Worm (Caenorhabditis elegans) whole organism, L2 larva: ENCODE results near the gene pgp-11.

ENCODE experiments used
- C34F6.9 ChIP-seq: fragments of 150-350 bp; optimal IDR thresholded peaks from 2 replicates; lab custom pipeline; 2014; ENCODE audit warnings: missing biosample characterization, missing genetic modification characterization
- F13H6.1 ChIP-seq: sonication (generic microtip); optimal IDR thresholded peaks from 2 replicates; lab custom pipeline; 2016; ENCODE audit warnings: missing genetic modification characterization, missing compliant biosample characterization
- Y55F3AM.14 ChIP-seq: fragments of 200-800 bp; sonication (Bioruptor generic); optimal IDR thresholded peaks from 2 replicates; lab custom pipeline; 2018; ENCODE audit warnings: mild to moderate bottlenecking, missing genetic modification characterization, missing compliant biosample characterization
- alr-1 ChIP-seq: fragments of 150-350 bp; optimal IDR thresholded peaks from 2 replicates; lab custom pipeline; 2014; ENCODE audit warnings: missing biosample characterization, missing genetic modification characterization
- aly-2 ChIP-seq: fragments of 150-350 bp; optimal IDR thresholded peaks from 2 replicates; lab custom pipeline; 2014; ENCODE audit warnings: missing biosample characterization, missing genetic modification characterization
- ama-1 ChIP-seq: fragments of 150-350 bp; optimal IDR thresholded peaks from 2 replicates; lab custom pipeline; 2018; ENCODE audit warnings: inconsistent platforms
- blmp-1 ChIP-seq: sonication (generic microtip); optimal IDR thresholded peaks from 2 replicates; lab custom pipeline; 2017; ENCODE audit warnings: missing genetic modification characterization, mild to moderate bottlenecking, missing compliant biosample characterization, antibody characterized with exemption, moderate library complexity; ENCODE audit not compliant: insufficient read depth
- ceh-16 ChIP-seq: fragments of 150-350 bp; optimal IDR thresholded peaks from 2 replicates; lab custom pipeline; 2014; ENCODE audit warnings: missing biosample characterization, missing genetic modification characterization
- ceh-82 ChIP-seq: fragments of 150-350 bp; optimal IDR thresholded peaks from 2 replicates; lab custom pipeline; 2014; ENCODE audit warnings: missing biosample characterization, missing genetic modification characterization
- crh-2 ChIP-seq: sonication (generic microtip); optimal IDR thresholded peaks from 2 replicates; lab custom pipeline; 2017; ENCODE audit warnings: missing biosample characterization, missing genetic modification characterization
- egl-27 ChIP-seq: sonication (generic microtip); optimal IDR thresholded peaks from 3 replicates; lab custom pipeline; 2017; ENCODE audit warnings: missing biosample characterization, missing genetic modification reagents, missing genetic modification characterization
- elt-1 ChIP-seq: fragments of 150-350 bp; optimal IDR thresholded peaks from 2 replicates; lab custom pipeline; 2014; ENCODE audit warnings: missing biosample characterization, missing genetic modification characterization
- elt-3 ChIP-seq: sonication (generic microtip); optimal IDR thresholded peaks from 2 replicates; lab custom pipeline; 2017; ENCODE audit warnings: missing biosample characterization, missing genetic modification characterization
- fos-1 ChIP-seq: fragments of 150-350 bp; optimal IDR thresholded peaks from 2 replicates; lab custom pipeline; 2014; ENCODE audit warnings: missing biosample characterization, missing genetic modification characterization
- gmeb-1 ChIP-seq: fragments of 150-350 bp; optimal IDR thresholded peaks from 2 replicates; lab custom pipeline; 2014; ENCODE audit warnings: missing biosample characterization, missing genetic modification characterization
- lin-13 ChIP-seq: fragments of 150-350 bp; optimal IDR thresholded peaks from 2 replicates; lab custom pipeline; 2014; ENCODE audit warnings: missing biosample characterization, missing genetic modification reagents, missing genetic modification characterization
- lin-39 ChIP-seq: fragments of 150-350 bp; optimal IDR thresholded peaks from 2 replicates; lab custom pipeline; 2014; ENCODE audit warnings: missing biosample characterization, missing genetic modification reagents, missing genetic modification characterization
- lsy-2 ChIP-seq, 2 experiments: fragments of 150-350 bp in 1 of 2; sonication (generic microtip) in 1 of 2; optimal IDR thresholded peaks; 2 replicates each; lab custom pipeline; 2014 to 2017; ENCODE audit warnings: missing biosample characterization in 2 of 2, missing genetic modification characterization in 2 of 2
- mab-5 ChIP-seq: fragments of 150-350 bp; optimal IDR thresholded peaks from 2 replicates; lab custom pipeline; 2014; ENCODE audit warnings: missing biosample characterization, missing genetic modification characterization
- mbf-1 ChIP-seq: sonication (generic microtip); optimal IDR thresholded peaks from 2 replicates; lab custom pipeline; 2017; ENCODE audit warnings: missing biosample characterization, missing genetic modification characterization
- mdl-1 ChIP-seq, 2 experiments: fragments of 150-350 bp in 1 of 2; sonication (generic microtip) in 1 of 2; optimal IDR thresholded peaks; 2 replicates each; lab custom pipeline; 2017; ENCODE audit warnings: missing biosample characterization in 2 of 2, missing genetic modification characterization in 2 of 2
- nhr-10 ChIP-seq: sonication (generic microtip); optimal IDR thresholded peaks from 2 replicates; lab custom pipeline; 2017; ENCODE audit warnings: missing biosample characterization, missing genetic modification characterization
- nhr-12 ChIP-seq: fragments of 150-350 bp; optimal IDR thresholded peaks from 2 replicates; lab custom pipeline; 2014; ENCODE audit warnings: missing biosample characterization, missing genetic modification characterization
- nhr-129 ChIP-seq: fragments of 150-350 bp; optimal IDR thresholded peaks from 2 replicates; lab custom pipeline; 2014; ENCODE audit warnings: missing biosample characterization, missing genetic modification characterization
- nhr-21 ChIP-seq: fragments of 150-350 bp; optimal IDR thresholded peaks from 2 replicates; lab custom pipeline; 2014; ENCODE audit warnings: missing biosample characterization, missing genetic modification characterization
- nhr-23 ChIP-seq: fragments of 150-350 bp; optimal IDR thresholded peaks from 2 replicates; lab custom pipeline; 2014; ENCODE audit warnings: missing biosample characterization, missing genetic modification reagents, missing genetic modification characterization
- nhr-25 ChIP-seq: fragments of 150-350 bp; sonication (generic microtip); optimal IDR thresholded peaks from 3 replicates; lab custom pipeline; 2014; ENCODE audit warnings: missing biosample characterization, missing genetic modification characterization
- nhr-6 ChIP-seq: fragments of 150-350 bp; optimal IDR thresholded peaks from 2 replicates; lab custom pipeline; 2014; ENCODE audit warnings: missing biosample characterization, missing genetic modification characterization
- nhr-77 ChIP-seq: fragments of 150-350 bp; optimal IDR thresholded peaks from 2 replicates; lab custom pipeline; 2014; ENCODE audit warnings: missing biosample characterization, missing genetic modification characterization
- peb-1 ChIP-seq: fragments of 150-350 bp; optimal IDR thresholded peaks from 2 replicates; lab custom pipeline; 2014; ENCODE audit warnings: missing biosample characterization, missing genetic modification characterization
- sem-4 ChIP-seq: fragments of 150-350 bp; optimal IDR thresholded peaks from 2 replicates; lab custom pipeline; 2014; ENCODE audit warnings: missing biosample characterization, missing genetic modification reagents, missing genetic modification characterization
- sma-3 ChIP-seq: sonication (generic microtip); optimal IDR thresholded peaks from 2 replicates; lab custom pipeline; 2016; ENCODE audit warnings: missing genetic modification reagents, missing genetic modification characterization, missing compliant biosample characterization
- sma-9 ChIP-seq, 2 experiments: fragments of 150-350 bp in 1 of 2; sonication (generic microtip) in 1 of 2; optimal IDR thresholded peaks; 2 replicates each; lab custom pipeline; 2014 to 2016; ENCODE audit warnings: missing genetic modification characterization in 2 of 2, mild to moderate bottlenecking in 1 of 2, missing biosample characterization in 1 of 2, missing compliant biosample characterization in 1 of 2, missing genetic modification reagents in 1 of 2, moderate library complexity in 1 of 2
- unc-55 ChIP-seq: fragments of 150-350 bp; sonication (generic microtip); optimal IDR thresholded peaks from 3 replicates; lab custom pipeline; 2014; ENCODE audit warnings: missing biosample characterization, missing genetic modification reagents, missing genetic modification characterization
- ztf-4 ChIP-seq: fragments of 150-350 bp; optimal IDR thresholded peaks from 2 replicates; lab custom pipeline; 2014; ENCODE audit warnings: missing biosample characterization, missing genetic modification characterization

Gene pgp-11

ce11 chrII:8028246-8028694 lies 24.2 kb upstream of the pgp-11 start (continued):
- TF ChIP-seq F13H6.1, result peak; percentile 95

ce11 chrII:8027663-8028062 lies 23.6 kb upstream of the pgp-11 start, which contains the start of gene swsn-7:
Gene swsn-7 (minus strand): TSS chrII:8027763.
- TF ChIP-seq nhr-10 (tag; lab: Kevin White, UChicago) (no peak), F13H6.1 (no peak)

ce11 chrII:8022461-8022860 lies 18.4 kb upstream of the pgp-11 start, which contains the start of gene hda-2:
Gene hda-2 (minus strand): TSS chrII:8022561.
- TF ChIP-seq sma-9 (GFP tag; optimal IDR thresholded peaks at IDR 0.05; lab: Kevin White, UChicago) (no peak), sma-9 (tag; optimal IDR thresholded peaks at IDR 0.05; lab: Kevin White, UChicago) (no peak), nhr-77 (no peak), alr-1 (no peak), nhr-129 (tag; lab: Kevin White, UChicago) (no peak), lsy-2 (tag; optimal IDR thresholded peaks at IDR 0.05; lab: Kevin White, UChicago) (no peak), ama-1 (lab: Kevin White, UChicago) (no peak), mbf-1 (no peak), mdl-1 (tag; optimal IDR thresholded peaks at IDR 0.05; lab: Kevin White, UChicago) (no peak), nhr-23 (tag; lab: Kevin White, UChicago) (no peak), lin-13 (GFP tag; lab: Kevin White, UChicago) (no peak)

ce11 chrII:8020580-8021044 lies 16.6 kb upstream of the pgp-11 start:
- TF ChIP-seq nhr-25 (peak; percentile 36), sma-3 (GFP tag; lab: Kevin White, UChicago) (peak; percentile 60), mdl-1 (tag; optimal IDR thresholded peaks at IDR 0.05; lab: Kevin White, UChicago) (no peak), F13H6.1 (peak; percentile 15), ceh-82 (no peak), ztf-4 (tag; lab: Kevin White, UChicago) (peak; percentile 58), blmp-1 (tag; lab: Kevin White, UChicago) (peak; percentile 14)

- TF ChIP-seq mab-5 (tag; lab: Kevin White, UChicago) (no peak), unc-55 (GFP tag; lab: Kevin White, UChicago) (peak; percentile 49), lin-13 (GFP tag; lab: Kevin White, UChicago) (no peak), aly-2 (tag; lab: Kevin White, UChicago) (no peak), nhr-12 (tag; lab: Kevin White, UChicago) (no peak), nhr-129 (tag; lab: Kevin White, UChicago) (no peak), gmeb-1 (tag; lab: Kevin White, UChicago) (no peak)
Observed at ce11 chrII:8017380-8017779, 13.3 kb upstream of the pgp-11 start, which contains the start of gene zyg-11. Gene zyg-11 (plus strand): TSS chrII:8017680.

- TF ChIP-seq blmp-1 (tag; lab: Kevin White, UChicago) (peak; percentile 65), crh-2 (tag; lab: Kevin White, UChicago) (peak; percentile 83), Y55F3AM.14 (GFP tag; lab: Kevin White, UChicago) (no peak), sma-9 (GFP tag; optimal IDR thresholded peaks at IDR 0.05; lab: Kevin White, UChicago) (peak; percentile 98), sma-9 (tag; optimal IDR thresholded peaks at IDR 0.05; lab: Kevin White, UChicago) (no peak), fos-1 (peak; percentile 75), nhr-25 (peak; percentile 97), nhr-6 (tag; lab: Kevin White, UChicago) (peak; percentile 51), gmeb-1 (tag; lab: Kevin White, UChicago) (peak; percentile 75), mab-5 (tag; lab: Kevin White, UChicago) (no peak), nhr-129 (tag; lab: Kevin White, UChicago) (peak; percentile 92), C34F6.9 (tag; lab: Kevin White, UChicago) (peak; percentile 49), lin-13 (GFP tag; lab: Kevin White, UChicago) (peak; percentile 12), elt-1 (tag; lab: Kevin White, UChicago) (no peak), sma-3 (GFP tag; lab: Kevin White, UChicago) (peak; percentile 94), aly-2 (tag; lab: Kevin White, UChicago) (no peak), ztf-4 (tag; lab: Kevin White, UChicago) (peak; percentile 54), elt-3 (tag; lab: Kevin White, UChicago) (no peak), ceh-16 (tag; lab: Kevin White, UChicago) (peak; percentile 38), peb-1 (tag; lab: Kevin White, UChicago) (no peak), nhr-21 (tag; lab: Kevin White, UChicago) (peak; percentile 97), egl-27 (tag; lab: Kevin White, UChicago) (peak; percentile 51), lsy-2 (tag; optimal IDR thresholded peaks at IDR 0.05; lab: Kevin White, UChicago) (peak in 1 of 2 experiments; percentile 74), sem-4 (no peak), F13H6.1 (peak; percentile 35), lin-39 (no peak), ama-1 (lab: Kevin White, UChicago) (peak; percentile 20), mdl-1 (tag; optimal IDR thresholded peaks at IDR 0.05; lab: Kevin White, UChicago) (peak; percentile 82 to 86)
- TF ChIP-seq, all 48 proteins: peak for 19
Observed at ce11 chrII:8016761-8017160, 12.7 kb upstream of the pgp-11 start.
